Worm (Caenorhabditis elegans): ENCODE data around the gene srh-234.

DNA sequence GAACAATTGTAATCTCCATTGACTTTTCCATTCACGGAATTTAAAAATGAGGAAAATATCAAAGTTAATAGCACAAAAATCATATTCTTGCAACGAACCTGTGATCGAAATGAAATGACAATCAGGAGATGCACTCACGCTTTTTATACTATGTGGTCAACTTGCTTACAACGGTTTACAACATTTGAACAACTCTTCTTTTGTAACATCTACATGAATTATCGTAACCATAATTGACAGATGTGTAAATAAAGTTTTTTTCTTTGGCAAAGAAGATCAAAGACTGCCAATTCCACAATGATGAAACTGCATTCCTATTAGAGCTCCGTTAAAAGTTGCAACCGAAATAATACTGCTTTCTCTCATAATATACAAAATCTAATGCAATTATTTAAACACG, 11.9 kb downstream of the srh-234 start, which contains the start of gene F07C4.10:
- no peak for TF ChIP-seq ceh-36 (tag; optimal IDR thresholded peaks at IDR 0.05)
- TF ChIP-seq flt-1 (GFP tag; IDR thresholded peaks at IDR 0.05), result no peak
- no peak for TF ChIP-seq ets-7 (tag; optimal IDR thresholded peaks at IDR 0.05)
- TF ChIP-seq hnd-1 (tag; optimal IDR thresholded peaks at IDR 0.05), result no peak
